Fruit fly (Drosophila melanogaster) whole organism, larva: Measurements from ENCODE around the gene Fdx2.

Source experiments
- noc ChIP-seq: fragments of 200-800 bp; sonication (Bioruptor generic); optimal IDR thresholded peaks from 3 replicates; lab custom pipeline; 2019; ENCODE audit warnings: missing biosample characterization, mild to moderate bottlenecking, missing genetic modification characterization, moderate library complexity

Fdx2 gene

dm6 chr3L:4318677-4319580 is 26.6 kb downstream of the Fdx2 start, which contains the start of gene PMP34:
TSS of gene PMP34 (plus strand) at chr3L:4318755.
- no peak for TF ChIP-seq noc (tag; lab: Kevin White, UChicago)

- no peak for TF ChIP-seq noc (tag; lab: Kevin White, UChicago)
Observed at dm6 chr3L:4322032-4322617, 29.8 kb downstream of the Fdx2 start, which contains the start of gene CG15014. TSS of gene CG15014 (minus strand) at chr3L:4322259.

dm6 chr3L:4328048-4328447 is 35.8 kb downstream of the Fdx2 start:
- no peak for TF ChIP-seq noc (tag; lab: Kevin White, UChicago)

dm6 chr3L:4336588-4336987 is 44.3 kb downstream of the Fdx2 start:
- no peak for TF ChIP-seq noc (tag; lab: Kevin White, UChicago)

dm6 chr3L:4339525-4339924 is 47.2 kb downstream of the Fdx2 start:
- TF ChIP-seq noc (tag; lab: Kevin White, UChicago) = no peak

- TF ChIP-seq noc (tag; lab: Kevin White, UChicago) = no peak
Observed at dm6 chr3L:4340227-4340626, 47.9 kb downstream of the Fdx2 start.

dm6 chr3L:4341078-4341477 is 48.8 kb downstream of the Fdx2 start:
- TF ChIP-seq noc (tag; lab: Kevin White, UChicago) = no peak
